Fruit fly (Drosophila melanogaster): Measurements from ENCODE around the gene Abd-B.

Gene Abd-B

DNA sequence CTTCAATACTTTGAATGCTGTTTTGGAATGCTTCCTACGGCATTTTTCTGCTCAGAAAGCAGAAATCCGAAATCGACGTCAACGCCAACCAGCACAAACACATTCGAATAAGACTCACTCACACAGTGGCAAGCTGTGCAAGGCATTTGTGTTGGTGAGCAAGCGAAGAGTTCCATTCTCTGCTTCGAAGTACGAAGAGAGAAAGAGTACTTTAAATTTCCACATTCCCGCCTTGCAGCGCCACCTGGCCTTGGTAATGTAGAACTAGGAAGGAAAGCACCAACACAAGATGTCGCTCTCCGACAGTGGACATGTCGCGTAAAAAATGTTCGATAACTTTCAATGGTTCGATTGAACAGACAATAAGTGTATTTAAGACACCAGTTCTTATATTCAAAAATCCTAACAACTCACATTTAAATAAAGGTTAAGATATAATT is 53.0 kb downstream of the Abd-B start (continued):
- peak; percentile 37 for TF ChIP-seq HLH54F (GFP tag; optimal IDR thresholded peaks at IDR 0.05)
- TF ChIP-seq CoRest (tag; optimal IDR thresholded peaks at IDR 0.05), result peak; percentile 70
- TF ChIP-seq CG16815 (GFP tag; optimal IDR thresholded peaks at IDR 0.05), result peak; percentile 27
- TF ChIP-seq peb (GFP tag; IDR thresholded peaks at IDR 0.05), result peak; percentile 22; the same call in 1 of the 2 replicates
- TF ChIP-seq Side (GFP tag; optimal IDR thresholded peaks at IDR 0.05), result peak; percentile 38
- TF ChIP-seq CG1832 (GFP tag; optimal IDR thresholded peaks at IDR 0.05), result no peak
- no peak for TF ChIP-seq MTF-1 (GFP tag; optimal IDR thresholded peaks at IDR 0.05; ENCODE audit: borderline replicate concordance)
- TF ChIP-seq Sry-δ (GFP tag; optimal IDR thresholded peaks at IDR 0.05), result peak; percentile 40
- peak; percentile 58 for TF ChIP-seq mam (GFP tag; optimal IDR thresholded peaks at IDR 0.05)
- peak; percentile 64 for TF ChIP-seq CG5245 (GFP tag; optimal IDR thresholded peaks at IDR 0.05)
- TF ChIP-seq CG10366 (GFP tag; IDR thresholded peaks at IDR 0.05), result peak; percentile 49; the same call in 1 of the 2 replicates
- TF ChIP-seq Nf-YC (tag; optimal IDR thresholded peaks at IDR 0.05), result peak; percentile 67
- peak; percentile 17; the same call in 1 of the 3 replicates for TF ChIP-seq gce (GFP tag; IDR thresholded peaks at IDR 0.05)
- TF ChIP-seq Nf-YA (GFP tag; IDR thresholded peaks at IDR 0.05), result no peak
- TF ChIP-seq ase (GFP tag; IDR thresholded peaks at IDR 0.05), result peak; percentile 69; the same call in 1 of the 3 replicates
- TF ChIP-seq chinmo (GFP tag; IDR thresholded peaks at IDR 0.05; ENCODE audit: partially characterized antibody), result peak; percentile 90; the same call in 2 of the 4 replicates
- peak; percentile 50 for TF ChIP-seq chn (GFP tag; optimal IDR thresholded peaks at IDR 0.05)
- peak; percentile 82; the same call in 2 of the 3 replicates for TF ChIP-seq CG2199 (GFP tag; IDR thresholded peaks at IDR 0.05)
- peak; percentile 97 for TF ChIP-seq CTCF (GFP tag; optimal IDR thresholded peaks at IDR 0.05)
- peak; percentile 91 for TF ChIP-seq CG15514 (GFP tag; optimal IDR thresholded peaks at IDR 0.05)
- TF ChIP-seq wdn (GFP tag; IDR thresholded peaks at IDR 0.05), result no peak
- TF ChIP-seq ham (GFP tag; IDR thresholded peaks at IDR 0.05), result no peak
- TF ChIP-seq Lpt (GFP tag; optimal IDR thresholded peaks at IDR 0.05), result no peak
- TF ChIP-seq CG14710 (tag; optimal IDR thresholded peaks at IDR 0.05), result no peak
- peak; percentile 67 for TF ChIP-seq az2 (GFP tag; optimal IDR thresholded peaks at IDR 0.05)
- no peak for TF ChIP-seq caup (GFP tag; optimal IDR thresholded peaks at IDR 0.05; ENCODE audit: severe bottlenecking)
- no peak for TF ChIP-seq CG2875 (GFP tag; optimal IDR thresholded peaks at IDR 0.05)
- peak; percentile 78 for TF ChIP-seq onecut (GFP tag; IDR thresholded peaks at IDR 0.05)
- TF ChIP-seq CG7963 (GFP tag; IDR thresholded peaks at IDR 0.05; ENCODE audit: partially characterized antibody), result 0 out of 3 replicates have a peak, but pooled peaks have one; percentile 21
- peak; percentile 21; the same call in 1 of the 2 replicates for TF ChIP-seq CG1024 (GFP tag; IDR thresholded peaks at IDR 0.05)
- TF ChIP-seq Chrac-16 (GFP tag; optimal IDR thresholded peaks at IDR 0.05), result peak; percentile 65
- no peak for TF ChIP-seq tio (GFP tag; optimal IDR thresholded peaks at IDR 0.05)
- TF ChIP-seq exex (tag; optimal IDR thresholded peaks at IDR 0.05), result no peak
- TF ChIP-seq Ets97D (GFP tag; optimal IDR thresholded peaks at IDR 0.05), result peak; percentile 17
- no peak for TF ChIP-seq CG14667 (GFP tag; IDR thresholded peaks at IDR 0.05)
- peak; percentile 52 for TF ChIP-seq HmgZ (tag; optimal IDR thresholded peaks at IDR 0.05)
- TF ChIP-seq Rx (GFP tag; IDR thresholded peaks at IDR 0.05), result no peak
- peak; percentile 17 for TF ChIP-seq CG12155 (GFP tag; optimal IDR thresholded peaks at IDR 0.05)
- peak; percentile 39; the same call in 1 of the 2 replicates for TF ChIP-seq crol (GFP tag; IDR thresholded peaks at IDR 0.05)
- TF ChIP-seq kay (GFP tag; optimal IDR thresholded peaks at IDR 0.05), result no peak
- peak; percentile 11 for TF ChIP-seq Deaf1 (tag; optimal IDR thresholded peaks at IDR 0.05)
- TF ChIP-seq pros (GFP tag; optimal IDR thresholded peaks at IDR 0.05), result no peak
- TF ChIP-seq Xrp1 (GFP tag; IDR thresholded peaks at IDR 0.05), result no peak
- TF ChIP-seq CG11456 (GFP tag; IDR thresholded peaks at IDR 0.05), result no peak; the same call in 2 of the 3 replicates
- peak; percentile 51; the same call in 2 of the 4 replicates for TF ChIP-seq Gug (GFP tag; IDR thresholded peaks at IDR 0.05)
- TF ChIP-seq Dfd (GFP tag; optimal IDR thresholded peaks at IDR 0.05), result no peak
- TF ChIP-seq ac (GFP tag; optimal IDR thresholded peaks at IDR 0.05), result peak; percentile 10
- peak; percentile 65 to 74 for TF ChIP-seq Trl (optimal IDR thresholded peaks at IDR 0.05)
- TF ChIP-seq Trl (GFP tag; optimal IDR thresholded peaks at IDR 0.05), result no peak
- peak; percentile 23 for TF ChIP-seq CG18764 (GFP tag; optimal IDR thresholded peaks at IDR 0.05)
- no peak for TF ChIP-seq inv (GFP tag; IDR thresholded peaks at IDR 0.05; ENCODE audit: partially characterized antibody)
- peak; percentile 59; the same call in 2 of the 3 replicates for TF ChIP-seq H15 (GFP tag; IDR thresholded peaks at IDR 0.05)

All from whole organism, embryonic.